Worm (Caenorhabditis elegans): ENCODE measurements around the gene F02A9.1.

DNA sequence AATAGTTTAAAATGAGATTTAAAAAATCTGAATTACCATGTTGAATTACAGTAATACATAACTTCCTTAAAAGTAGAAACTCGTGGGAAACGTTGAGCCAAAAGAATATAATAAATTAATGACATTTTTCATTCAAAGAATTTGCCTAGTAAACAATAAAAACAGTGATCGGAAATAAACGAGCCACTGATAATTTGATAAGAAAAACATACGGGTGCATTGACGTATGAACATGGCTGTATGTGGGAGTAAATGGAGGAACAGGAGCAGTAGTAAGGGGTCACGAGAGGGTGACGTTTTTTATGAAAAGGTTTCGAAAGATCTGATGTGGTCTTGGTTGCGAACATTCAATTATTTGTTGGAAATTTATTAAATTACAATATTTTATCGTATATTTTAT, 46.8 kb downstream of the F02A9.1 start:
- TF ChIP-seq bed-2 (GFP tag; IDR thresholded peaks at IDR 0.05) (no peak), zfh-2 (GFP tag; conservative IDR thresholded peaks at IDR 0.05) (no peak), snpc-4 (GFP tag; optimal IDR thresholded peaks at IDR 0.05) (no peak), snpc-4 (tag; optimal IDR thresholded peaks at IDR 0.05) (no peak), ama-1 (optimal IDR thresholded peaks at IDR 0.05) (no peak), ama-1 (GFP tag; optimal IDR thresholded peaks at IDR 0.05) (no peak), hmg-1.2 (GFP tag; IDR thresholded peaks at IDR 0.05) (no peak), ztf-22 (GFP tag; optimal IDR thresholded peaks at IDR 0.05) (no peak), him-1 (tag; optimal IDR thresholded peaks at IDR 0.05) (no peak), lsy-27 (tag; optimal IDR thresholded peaks at IDR 0.05; ENCODE audit: borderline replicate concordance, insufficient read depth) (no peak)
